Worm (Caenorhabditis elegans) whole organism, young adult: Measurements from ENCODE around the gene cyp-33D1.

Experiments used
- let-526 ChIP-seq: fragments of 200-800 bp; sonication (Bioruptor generic); IDR thresholded peaks from 2 replicates; pipeline ENCODE4 v1.3.6; 2022; ENCODE audit warnings: missing genetic modification reagents, missing genetic modification characterization, missing compliant biosample characterization
- nhr-90 ChIP-seq: sonication (generic microtip); optimal IDR thresholded peaks from 2 replicates; lab custom pipeline; 2016; ENCODE audit warnings: missing genotype, mild to moderate bottlenecking, missing genetic modification characterization, missing compliant biosample characterization

- no peak for TF ChIP-seq let-526 (GFP tag; lab: Robert Waterston, UW)
- no peak for TF ChIP-seq nhr-90 (tag; lab: Kevin White, UChicago)
These were observed 26.1 kb upstream of the cyp-33D1 start, which contains the start of gene F11A5.17 for ce11 chrV:16201730-16202129.
